Worm (Caenorhabditis elegans): ENCODE measurements around the gene Y94H6A.5.

Y94H6A.5 gene

DNA sequence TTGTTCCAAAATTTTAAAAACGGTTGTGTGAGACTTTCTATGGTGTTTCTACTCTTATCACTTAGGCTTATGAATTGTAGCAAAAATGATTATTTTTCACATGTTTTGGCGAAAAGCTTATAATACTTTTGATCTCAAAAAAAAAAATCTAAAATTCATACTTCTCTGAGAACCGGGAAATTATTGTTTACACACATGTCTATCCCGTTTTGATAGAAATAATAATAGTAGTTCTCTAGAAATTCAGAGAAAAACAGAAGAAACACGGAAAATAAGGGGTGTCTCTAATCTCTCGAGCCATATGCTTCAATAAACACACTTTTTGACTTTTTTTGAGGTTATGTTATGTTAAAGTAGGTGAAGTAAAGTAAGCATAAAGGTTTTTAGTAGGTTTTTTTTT is 46.8 kb upstream of the Y94H6A.5 start:
- TF ChIP-seq aptf-3 (GFP tag; IDR thresholded peaks at IDR 0.05) (no peak), madf-10 (tag; optimal IDR thresholded peaks at IDR 0.05) (no peak), mes-4 (tag; optimal IDR thresholded peaks at IDR 0.05) (no peak), somi-1 (GFP tag; optimal IDR thresholded peaks at IDR 0.05) (no peak), rec-8 (tag; optimal IDR thresholded peaks at IDR 0.05) (no peak), hrde-1 (tag; optimal IDR thresholded peaks at IDR 0.05; ENCODE audit: borderline replicate concordance) (no peak), egrh-3 (GFP tag; IDR thresholded peaks at IDR 0.05) (no peak), ztf-22 (GFP tag; optimal IDR thresholded peaks at IDR 0.05) (no peak)

DNA sequence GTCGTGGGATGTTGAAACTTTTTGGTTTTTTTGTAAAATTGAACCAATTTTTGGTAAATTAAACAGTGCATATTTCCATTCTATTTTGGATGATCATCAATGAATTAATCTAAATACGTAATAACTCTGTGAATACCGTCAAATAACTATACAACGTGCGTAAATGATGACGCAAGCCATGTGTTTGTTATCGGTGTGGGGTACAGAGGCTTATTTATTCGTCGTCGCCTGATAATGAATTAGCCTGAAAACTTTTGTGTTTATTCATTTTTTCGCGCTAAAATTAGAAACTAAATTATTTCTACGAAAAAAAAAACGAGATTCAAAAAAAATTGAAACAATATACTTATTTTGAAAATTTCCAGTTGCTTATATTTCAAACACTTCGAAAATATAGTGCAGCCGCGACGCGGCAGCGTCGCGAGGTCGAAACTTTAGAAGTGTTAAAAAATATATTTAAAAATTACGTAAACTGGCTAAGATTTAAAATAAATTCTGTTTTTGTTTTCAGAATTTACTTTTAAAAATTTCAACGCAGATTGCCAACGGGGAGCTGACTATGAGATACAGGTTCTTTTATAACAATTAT is 45.2 kb upstream of the Y94H6A.5 start:
- TF ChIP-seq fkh-3 (tag; optimal IDR thresholded peaks at IDR 0.05), result no peak
- TF ChIP-seq madf-8 (GFP tag; conservative IDR thresholded peaks at IDR 0.05), result no peak
- no peak for TF ChIP-seq ets-4 (GFP tag; optimal IDR thresholded peaks at IDR 0.05)
- TF ChIP-seq him-1 (tag; optimal IDR thresholded peaks at IDR 0.05), result no peak
- no peak for TF ChIP-seq hlh-12 (tag; optimal IDR thresholded peaks at IDR 0.05)
- TF ChIP-seq hlh-26 (GFP tag; conservative IDR thresholded peaks at IDR 0.05), result no peak
- no peak for TF ChIP-seq snpc-3.4 (tag; optimal IDR thresholded peaks at IDR 0.05)
- no peak for TF ChIP-seq let-607 (tag; optimal IDR thresholded peaks at IDR 0.05)
- no peak for TF ChIP-seq lin-26 (GFP tag; IDR thresholded peaks at IDR 0.05)
- TF ChIP-seq hmg-1.2 (GFP tag; IDR thresholded peaks at IDR 0.05), result no peak
- TF ChIP-seq rec-8 (tag; optimal IDR thresholded peaks at IDR 0.05), result no peak
- no peak for TF ChIP-seq mes-4 (tag; optimal IDR thresholded peaks at IDR 0.05)
- no peak for TF ChIP-seq mcd-1 (GFP tag; IDR thresholded peaks at IDR 0.05)
- no peak for TF ChIP-seq B0035.1 (tag; optimal IDR thresholded peaks at IDR 0.05)
- TF ChIP-seq somi-1 (GFP tag; optimal IDR thresholded peaks at IDR 0.05), result no peak
- no peak for TF ChIP-seq ztf-22 (GFP tag; optimal IDR thresholded peaks at IDR 0.05)
- TF ChIP-seq zfh-2 (GFP tag; conservative IDR thresholded peaks at IDR 0.05), result no peak
- no peak for TF ChIP-seq nhr-27 (tag; optimal IDR thresholded peaks at IDR 0.05)
- TF ChIP-seq lir-1 (GFP tag; conservative IDR thresholded peaks at IDR 0.05), result no peak
- no peak for TF ChIP-seq athp-1 (tag; optimal IDR thresholded peaks at IDR 0.05)

DNA sequence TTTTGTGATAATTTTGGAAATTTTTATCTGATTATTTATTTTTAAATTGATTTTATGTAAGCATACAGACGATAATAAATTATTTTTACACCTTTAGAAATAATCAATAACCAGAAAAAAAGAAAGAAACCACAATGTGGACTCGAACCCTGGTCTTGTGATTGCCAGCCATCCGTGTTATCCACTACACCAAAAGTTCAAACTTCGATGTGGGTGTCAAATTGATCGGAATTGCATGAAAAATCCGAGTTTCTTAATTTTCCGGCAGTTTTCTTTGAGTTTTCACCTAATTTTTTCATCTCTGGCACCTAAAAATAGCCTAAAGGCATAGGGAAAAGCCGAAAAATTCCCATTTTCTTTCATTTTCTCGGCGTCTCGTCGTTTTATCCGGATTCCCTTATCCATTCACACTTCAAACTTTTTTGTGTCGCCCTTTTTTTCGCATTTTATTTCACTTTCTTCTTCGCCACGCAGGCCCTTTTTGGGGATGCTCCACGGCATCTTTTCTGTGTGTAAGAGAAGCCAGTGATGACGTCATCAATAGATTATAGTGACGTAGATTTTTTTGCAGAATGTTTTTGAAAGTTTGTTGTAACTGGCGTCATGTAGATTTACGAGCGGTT is 43.7 kb upstream of the Y94H6A.5 start:
- TF ChIP-seq snpc-4 (GFP tag; optimal IDR thresholded peaks at IDR 0.05), result no peak
- TF ChIP-seq snpc-4 (tag; optimal IDR thresholded peaks at IDR 0.05), result no peak
- TF ChIP-seq rpc-1 (optimal IDR thresholded peaks at IDR 0.05), result peak; percentile 35
- peak; percentile 70 for TF ChIP-seq rpc-1 (tag; optimal IDR thresholded peaks at IDR 0.05)
- peak; percentile 3 for TF ChIP-seq die-1 (tag; optimal IDR thresholded peaks at IDR 0.05)
- peak; percentile 80 for TF ChIP-seq tbp1 (GFP tag; optimal IDR thresholded peaks at IDR 0.05)
- peak; percentile 40 for TF ChIP-seq B0261.1 (tag; optimal IDR thresholded peaks at IDR 0.05)

DNA sequence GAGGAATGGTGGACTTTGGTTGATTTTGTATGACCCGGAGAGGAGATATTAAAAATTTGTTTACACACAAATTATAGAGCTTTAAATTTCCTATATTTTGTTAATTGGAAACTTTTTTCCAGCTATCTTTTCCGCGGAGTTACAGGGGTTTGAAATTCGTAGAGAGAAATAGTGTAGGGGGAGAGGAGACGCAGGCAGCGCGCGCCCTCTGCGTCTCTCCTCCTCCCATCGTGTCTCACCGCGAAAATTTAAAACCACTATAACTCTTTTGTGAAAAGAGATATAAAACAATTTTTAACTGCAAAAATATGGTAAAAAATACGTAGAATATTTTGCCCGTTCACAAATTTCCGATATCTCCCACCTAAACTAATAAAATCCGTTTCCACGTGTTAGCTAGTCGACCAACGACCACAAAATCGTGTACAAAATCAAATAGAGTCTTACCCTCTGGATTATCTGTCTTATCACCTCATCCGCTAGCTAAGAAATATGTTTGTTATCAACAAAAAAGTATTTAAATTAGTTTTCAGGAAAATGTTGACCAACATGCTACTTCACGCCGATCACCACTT is 38.8 kb upstream of the Y94H6A.5 start, which contains the start of gene nhr-277:
TSS of gene nhr-277 (plus strand) at position 525 of the 575 bp plus-strand sequence.
- TF ChIP-seq F49E8.2 (tag; optimal IDR thresholded peaks at IDR 0.05; ENCODE audit: insufficient read depth) (no peak), hmg-1.2 (GFP tag; IDR thresholded peaks at IDR 0.05) (peak; percentile 94)

Measured in whole organism, young adult.